Worm (Caenorhabditis elegans): Measurements from ENCODE around the gene rab-6.2.

Gene rab-6.2

DNA sequence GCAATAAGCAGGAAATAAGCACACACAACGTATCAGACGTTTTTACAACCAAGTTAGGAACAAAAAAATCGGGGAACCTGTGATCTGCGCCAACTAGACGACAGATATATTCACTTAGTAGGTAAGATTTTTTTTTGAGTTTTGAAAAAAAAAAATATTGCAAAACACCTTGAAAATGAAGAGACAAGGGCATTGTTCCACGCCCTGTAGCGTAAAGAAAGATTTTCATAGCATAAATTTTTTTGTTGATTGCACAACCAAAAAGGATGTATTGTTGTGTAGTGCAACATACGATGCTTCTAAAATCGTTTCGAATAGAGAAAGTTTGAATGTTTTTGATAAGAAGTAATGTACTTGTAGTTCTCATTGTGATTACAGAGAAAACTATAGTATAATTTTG is 42.1 kb upstream of the rab-6.2 start (continued):
- TF ChIP-seq Y53G8AR.9 (GFP tag; conservative IDR thresholded peaks at IDR 0.05) (no peak), lin-54 (GFP tag; optimal IDR thresholded peaks at IDR 0.05) (no peak)

DNA sequence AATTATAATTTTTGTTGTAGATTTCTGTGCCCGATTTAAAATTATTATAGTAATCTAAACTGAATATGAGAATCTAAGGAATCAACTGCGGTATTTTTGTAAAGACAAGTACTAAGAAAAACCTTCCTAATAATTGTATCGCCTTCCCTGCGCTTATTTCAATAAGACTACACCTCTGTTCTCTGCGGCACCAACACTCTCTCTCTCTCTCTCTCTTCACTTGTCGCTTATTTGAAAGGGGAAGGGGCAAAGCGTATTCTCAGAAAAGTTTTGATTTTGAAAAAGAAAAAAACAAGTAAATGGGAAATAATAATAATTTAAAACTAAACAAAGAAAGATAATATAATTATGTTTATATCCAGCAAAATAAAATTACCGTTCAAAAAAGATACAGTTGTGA is 41.1 kb upstream of the rab-6.2 start:
- TF ChIP-seq ceh-27 (GFP tag; optimal IDR thresholded peaks at IDR 0.05) (peak; percentile 9), aptf-2 (GFP tag; conservative IDR thresholded peaks at IDR 0.05) (no peak), madf-10 (tag; optimal IDR thresholded peaks at IDR 0.05) (no peak), sdz-38 (tag; optimal IDR thresholded peaks at IDR 0.05) (no peak), ztf-6 (GFP tag; IDR thresholded peaks at IDR 0.05) (no peak; the same call in 1 of the 2 replicates), bed-1 (GFP tag; IDR thresholded peaks at IDR 0.05) (no peak), ztf-26 (tag; optimal IDR thresholded peaks at IDR 0.05) (no peak), nfya-1 (tag; optimal IDR thresholded peaks at IDR 0.05; ENCODE audit: borderline replicate concordance, insufficient read depth) (no peak), snpc-1.1 (tag; optimal IDR thresholded peaks at IDR 0.05; ENCODE audit: insufficient read depth) (no peak), lin-40 (tag; optimal IDR thresholded peaks at IDR 0.05) (peak; percentile 84), dox-1 (GFP tag; IDR thresholded peaks at IDR 0.05) (no peak), T26A5.8 (tag; optimal IDR thresholded peaks at IDR 0.05) (no peak), ets-4 (GFP tag; optimal IDR thresholded peaks at IDR 0.05) (no peak), ama-1 (optimal IDR thresholded peaks at IDR 0.05) (no peak), ama-1 (GFP tag; optimal IDR thresholded peaks at IDR 0.05) (no peak), let-607 (tag; optimal IDR thresholded peaks at IDR 0.05) (no peak), nhr-179 (tag; optimal IDR thresholded peaks at IDR 0.05) (no peak), B0019.2 (GFP tag; conservative IDR thresholded peaks at IDR 0.05) (no peak), ZK185.1 (tag; optimal IDR thresholded peaks at IDR 0.05; ENCODE audit: poor library complexity, severe bottlenecking) (peak; percentile 38), rcor-1 (GFP tag; IDR thresholded peaks at IDR 0.05) (no peak), hrde-1 (tag; optimal IDR thresholded peaks at IDR 0.05; ENCODE audit: borderline replicate concordance) (no peak), mcd-1 (GFP tag; IDR thresholded peaks at IDR 0.05) (no peak), snpc-4 (GFP tag; optimal IDR thresholded peaks at IDR 0.05) (no peak), snpc-4 (tag; optimal IDR thresholded peaks at IDR 0.05) (peak in 1 of 4 experiments; percentile 1), ztf-25 (GFP tag; IDR thresholded peaks at IDR 0.05) (no peak), dpff-1 (tag; optimal IDR thresholded peaks at IDR 0.05) (no peak), F22D6.2 (tag; optimal IDR thresholded peaks at IDR 0.05) (no peak), rec-8 (tag; optimal IDR thresholded peaks at IDR 0.05) (no peak), F33H1.4 (GFP tag; IDR thresholded peaks at IDR 0.05) (no peak), let-526 (GFP tag; IDR thresholded peaks at IDR 0.05) (0 out of 2 replicates have a peak, but pooled peaks have one; percentile 22), B0035.1 (tag; optimal IDR thresholded peaks at IDR 0.05) (no peak), aptf-3 (GFP tag; IDR thresholded peaks at IDR 0.05) (no peak), lin-35 (GFP tag; optimal IDR thresholded peaks at IDR 0.05) (no peak), gei-17 (GFP tag; optimal IDR thresholded peaks at IDR 0.05) (peak; percentile 79), dpl-1 (GFP tag; optimal IDR thresholded peaks at IDR 0.05) (no peak), hsf-1 (GFP tag; IDR thresholded peaks at IDR 0.05) (no peak), hmg-1.2 (GFP tag; IDR thresholded peaks at IDR 0.05) (peak; percentile 73), egl-44 (GFP tag; IDR thresholded peaks at IDR 0.05) (no peak), egl-18 (GFP tag; IDR thresholded peaks at IDR 0.05) (no peak), nhr-27 (tag; optimal IDR thresholded peaks at IDR 0.05) (no peak), Y56A3A.18 (GFP tag; IDR thresholded peaks at IDR 0.05) (0 out of 2 replicates have a peak, but pooled peaks have one; percentile 23), akir-1 (GFP tag; optimal IDR thresholded peaks at IDR 0.05) (no peak), F23B12.7 (tag; optimal IDR thresholded peaks at IDR 0.05; ENCODE audit: insufficient read depth) (peak; percentile 47), Y53G8AR.9 (GFP tag; conservative IDR thresholded peaks at IDR 0.05) (no peak), madf-6 (GFP tag; IDR thresholded peaks at IDR 0.05) (no peak), ceh-58 (GFP tag; IDR thresholded peaks at IDR 0.05) (no peak)

Data from whole organism, young adult.